Worm (Caenorhabditis elegans) whole organism, L3 larva: ENCODE results near the gene Y62F5A.12.

Experiments
- ceh-82 ChIP-seq: fragments of 150-350 bp; optimal IDR thresholded peaks from 2 replicates; lab custom pipeline; 2014; ENCODE audit warnings: missing biosample characterization, missing genetic modification characterization
- elt-1 ChIP-seq: fragments of 150-350 bp; optimal IDR thresholded peaks from 2 replicates; lab custom pipeline; 2014; ENCODE audit warnings: missing biosample characterization, missing genetic modification characterization
- nhr-237 ChIP-seq: fragments of 150-350 bp; optimal IDR thresholded peaks from 2 replicates; lab custom pipeline; 2014; ENCODE audit warnings: missing biosample characterization, missing genetic modification characterization
- pha-4 ChIP-seq: fragments of 150-350 bp; optimal IDR thresholded peaks from 2 replicates; lab custom pipeline; 2014; ENCODE audit warnings: missing biosample characterization, missing genetic modification reagents, missing genetic modification characterization
- pqm-1 ChIP-seq: fragments of 150-350 bp; optimal IDR thresholded peaks from 2 replicates; lab custom pipeline; 2017; ENCODE audit warnings: missing biosample characterization, missing genetic modification characterization, inconsistent platforms
- ztf-11 ChIP-seq: fragments of 150-350 bp; optimal IDR thresholded peaks from 2 replicates; lab custom pipeline; 2014; ENCODE audit warnings: missing biosample characterization, missing genetic modification characterization

DNA sequence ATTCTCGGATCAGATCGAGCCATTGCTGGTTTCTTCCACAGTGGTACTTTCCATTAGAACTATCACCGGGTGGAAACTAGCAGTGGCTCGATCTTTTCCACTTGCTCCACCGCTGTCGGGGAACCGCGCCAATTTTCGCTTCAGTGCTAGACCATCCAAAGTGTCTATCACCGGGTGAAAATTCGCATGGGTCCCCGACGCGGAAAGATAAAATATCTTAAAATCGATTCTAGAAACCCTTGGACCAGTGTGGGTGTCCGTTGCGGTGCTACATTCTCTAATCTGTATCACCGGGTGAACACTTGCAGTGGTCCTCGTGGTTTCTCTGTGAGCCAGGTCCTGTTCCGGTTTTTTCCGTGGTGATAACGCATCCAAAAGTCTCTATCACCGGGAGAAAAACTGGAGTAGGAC lies 3.3 kb upstream of the Y62F5A.12 start:
- no peak for TF ChIP-seq pqm-1
- TF ChIP-seq pha-4 = no peak
- TF ChIP-seq elt-1 = no peak
- no peak for TF ChIP-seq ceh-82 (tag; lab: Kevin White, UChicago)
- TF ChIP-seq nhr-237 (tag; lab: Kevin White, UChicago) = no peak
- TF ChIP-seq ztf-11 = no peak
